Worm (Caenorhabditis elegans): ENCODE data around the gene mrp-6.

ce11 chrX:4222200-4222599, 35.6 kb upstream of the mrp-6 start:
- no peak for TF ChIP-seq nhr-11 (tag; optimal IDR thresholded peaks at IDR 0.05)
- no peak for TF ChIP-seq dmd-4 (tag; optimal IDR thresholded peaks at IDR 0.05)
- no peak for TF ChIP-seq F13H6.1 (tag; optimal IDR thresholded peaks at IDR 0.05)
- TF ChIP-seq unc-39 (tag; optimal IDR thresholded peaks at IDR 0.05) = no peak
- TF ChIP-seq nhr-23 (tag; optimal IDR thresholded peaks at IDR 0.05) = no peak
- TF ChIP-seq nhr-129 (tag; optimal IDR thresholded peaks at IDR 0.05) = no peak
- no peak for TF ChIP-seq nhr-237 (tag; optimal IDR thresholded peaks at IDR 0.05)
- TF ChIP-seq Y55F3AM.14 (GFP tag; optimal IDR thresholded peaks at IDR 0.05) = no peak
- TF ChIP-seq mab-5 (tag; optimal IDR thresholded peaks at IDR 0.05) = no peak
